Worm (Caenorhabditis elegans) whole organism, L3 larva: ENCODE measurements around the gene F09A5.2.

ENCODE experiments used
- R02D3.7 ChIP-seq: fragments of 150-350 bp; optimal IDR thresholded peaks from 2 replicates; lab custom pipeline; 2014; ENCODE audit warnings: missing biosample characterization, missing genetic modification characterization
- ZK546.5 ChIP-seq: sonication (generic microtip); optimal IDR thresholded peaks from 2 replicates; lab custom pipeline; 2017; ENCODE audit warnings: missing biosample characterization, missing genetic modification characterization
- aly-2 ChIP-seq: fragments of 150-350 bp; optimal IDR thresholded peaks from 2 replicates; lab custom pipeline; 2014; ENCODE audit warnings: missing biosample characterization, missing genetic modification characterization
- ama-1 ChIP-seq: fragments of 150-350 bp; optimal IDR thresholded peaks from 2 replicates; lab custom pipeline; 2018
- ceh-16 ChIP-seq: sonication (generic microtip); optimal IDR thresholded peaks from 2 replicates; lab custom pipeline; 2017; ENCODE audit warnings: missing biosample characterization, missing genetic modification characterization
- ceh-82 ChIP-seq: fragments of 150-350 bp; optimal IDR thresholded peaks from 2 replicates; lab custom pipeline; 2014; ENCODE audit warnings: missing biosample characterization, missing genetic modification characterization
- ceh-9 ChIP-seq: sonication (generic microtip); optimal IDR thresholded peaks from 2 replicates; lab custom pipeline; 2018; ENCODE audit warnings: missing biosample characterization, missing genetic modification characterization
- daf-12 ChIP-seq: fragments of 150-350 bp; optimal IDR thresholded peaks from 2 replicates; lab custom pipeline; 2014; ENCODE audit warnings: missing biosample characterization, missing genetic modification reagents, missing genetic modification characterization
- egl-5 ChIP-seq: fragments of 150-350 bp; optimal IDR thresholded peaks from 2 replicates; lab custom pipeline; 2017; ENCODE audit warnings: missing biosample characterization, missing genetic modification reagents, missing genetic modification characterization, inconsistent platforms
- elt-1 ChIP-seq: fragments of 150-350 bp; optimal IDR thresholded peaks from 2 replicates; lab custom pipeline; 2014; ENCODE audit warnings: missing biosample characterization, missing genetic modification characterization
- elt-2 ChIP-seq: sonication (generic microtip); optimal IDR thresholded peaks from 2 replicates; lab custom pipeline; 2016; ENCODE audit warnings: missing genetic modification reagents, mild to moderate bottlenecking, missing genetic modification characterization, missing compliant biosample characterization
- elt-3 ChIP-seq, 3 experiments: fragments of 150-350 bp in 1 of 3; sonication (generic microtip) in 2 of 3; optimal IDR thresholded peaks; 2 replicates in 2 of 3; 4 replicates in 1 of 3; lab custom pipeline; 2014 to 2017; ENCODE audit warnings: missing biosample characterization in 3 of 3, missing genetic modification characterization in 3 of 3
- eor-1 ChIP-seq, 2 experiments: fragments of 150-350 bp; optimal IDR thresholded peaks; 2 replicates each; lab custom pipeline; 2014 to 2018; ENCODE audit warnings: missing biosample characterization in 2 of 2, missing genetic modification characterization in 2 of 2
- fkh-2 ChIP-seq: fragments of 150-350 bp; optimal IDR thresholded peaks from 2 replicates; lab custom pipeline; 2014; ENCODE audit warnings: missing biosample characterization, missing genetic modification reagents, missing genetic modification characterization
- fos-1 ChIP-seq: fragments of 150-350 bp; optimal IDR thresholded peaks from 2 replicates; lab custom pipeline; 2014; ENCODE audit warnings: missing biosample characterization, missing genetic modification characterization
- hmg-11 ChIP-seq: sonication (generic microtip); optimal IDR thresholded peaks from 2 replicates; lab custom pipeline; 2016; ENCODE audit warnings: missing genetic modification characterization, missing compliant biosample characterization
- jun-1 ChIP-seq: fragments of 150-350 bp; optimal IDR thresholded peaks from 2 replicates; lab custom pipeline; 2014; ENCODE audit warnings: missing biosample characterization, missing genetic modification reagents, missing genetic modification characterization
- lin-15B ChIP-seq: fragments of 150-350 bp; optimal IDR thresholded peaks from 2 replicates; lab custom pipeline; 2014; ENCODE audit warnings: missing biosample characterization, missing genetic modification characterization
- lin-39 ChIP-seq: fragments of 150-350 bp; optimal IDR thresholded peaks from 2 replicates; lab custom pipeline; 2018; ENCODE audit warnings: missing biosample characterization, missing genetic modification reagents, missing genetic modification characterization
- lsy-12 ChIP-seq: sonication (generic microtip); optimal IDR thresholded peaks from 2 replicates; lab custom pipeline; 2016; ENCODE audit warnings: mild to moderate bottlenecking, missing genetic modification characterization, missing compliant biosample characterization
- mdl-1 ChIP-seq: fragments of 150-350 bp; optimal IDR thresholded peaks from 2 replicates; lab custom pipeline; 2014; ENCODE audit warnings: missing biosample characterization, missing genetic modification characterization
- nfya-1 ChIP-seq: sonication (generic microtip); optimal IDR thresholded peaks from 2 replicates; lab custom pipeline; 2017; ENCODE audit warnings: missing genetic modification characterization, mild to moderate bottlenecking, missing compliant biosample characterization, antibody characterized with exemption, moderate library complexity; ENCODE audit not compliant: insufficient read depth
- nhr-11 ChIP-seq: fragments of 150-350 bp; optimal IDR thresholded peaks from 2 replicates; lab custom pipeline; 2014; ENCODE audit warnings: missing biosample characterization, missing genetic modification characterization
- nhr-12 ChIP-seq: fragments of 150-350 bp; optimal IDR thresholded peaks from 2 replicates; lab custom pipeline; 2014; ENCODE audit warnings: missing biosample characterization, missing genetic modification characterization
- nhr-23 ChIP-seq: fragments of 150-350 bp; optimal IDR thresholded peaks from 2 replicates; lab custom pipeline; 2014; ENCODE audit warnings: missing biosample characterization, missing genetic modification reagents, missing genetic modification characterization
- nhr-237 ChIP-seq: fragments of 150-350 bp; optimal IDR thresholded peaks from 2 replicates; lab custom pipeline; 2014; ENCODE audit warnings: missing biosample characterization, missing genetic modification characterization
- nhr-25 ChIP-seq: sonication (generic microtip); optimal IDR thresholded peaks from 2 replicates; lab custom pipeline; 2017; ENCODE audit warnings: missing biosample characterization, missing genetic modification characterization
- nhr-28 ChIP-seq: fragments of 150-350 bp; optimal IDR thresholded peaks from 2 replicates; lab custom pipeline; 2014; ENCODE audit warnings: missing biosample characterization, missing genetic modification characterization
- nhr-43 ChIP-seq: sonication (generic microtip); optimal IDR thresholded peaks from 2 replicates; lab custom pipeline; 2016; ENCODE audit warnings: mild to moderate bottlenecking, missing genetic modification characterization, missing compliant biosample characterization; ENCODE audit not compliant: poor library complexity, severe bottlenecking
- nhr-67 ChIP-seq: fragments of 150-350 bp; optimal IDR thresholded peaks from 2 replicates; lab custom pipeline; 2014; ENCODE audit warnings: missing biosample characterization, missing genetic modification characterization
- nhr-76 ChIP-seq: fragments of 150-350 bp; sonication (generic microtip); optimal IDR thresholded peaks from 5 replicates; lab custom pipeline; 2014; ENCODE audit warnings: missing biosample characterization, missing genetic modification characterization
- nhr-77 ChIP-seq: fragments of 150-350 bp; optimal IDR thresholded peaks from 2 replicates; lab custom pipeline; 2014; ENCODE audit warnings: missing biosample characterization, missing genetic modification characterization
- pha-4 ChIP-seq: fragments of 150-350 bp; optimal IDR thresholded peaks from 2 replicates; lab custom pipeline; 2014; ENCODE audit warnings: missing biosample characterization, missing genetic modification reagents, missing genetic modification characterization
- pqm-1 ChIP-seq: fragments of 150-350 bp; optimal IDR thresholded peaks from 2 replicates; lab custom pipeline; 2017; ENCODE audit warnings: missing biosample characterization, missing genetic modification characterization, inconsistent platforms
- sea-2 ChIP-seq: fragments of 150-350 bp; sonication (generic microtip); optimal IDR thresholded peaks from 4 replicates; lab custom pipeline; 2014; ENCODE audit warnings: missing biosample characterization, missing genetic modification reagents, missing genetic modification characterization
- skn-1 ChIP-seq: fragments of 150-350 bp; optimal IDR thresholded peaks from 2 replicates; lab custom pipeline; 2014; ENCODE audit warnings: missing biosample characterization, missing genetic modification characterization
- snpc-4 ChIP-seq: fragments of 150-350 bp; optimal IDR thresholded peaks from 2 replicates; lab custom pipeline; 2014; ENCODE audit warnings: missing biosample characterization, missing genetic modification characterization
- tbx-2 ChIP-seq: sonication (generic microtip); optimal IDR thresholded peaks from 2 replicates; lab custom pipeline; 2016; ENCODE audit warnings: mild to moderate bottlenecking, missing genetic modification characterization, missing compliant biosample characterization
- unc-62 ChIP-seq: fragments of 150-350 bp; sonication (generic microtip); optimal IDR thresholded peaks from 4 replicates; lab custom pipeline; 2014; ENCODE audit warnings: missing biosample characterization, missing genetic modification reagents, missing genetic modification characterization
- zag-1 ChIP-seq: fragments of 150-350 bp; optimal IDR thresholded peaks from 2 replicates; lab custom pipeline; 2014; ENCODE audit warnings: missing biosample characterization, missing genetic modification characterization
- ztf-11 ChIP-seq: fragments of 150-350 bp; optimal IDR thresholded peaks from 2 replicates; lab custom pipeline; 2014; ENCODE audit warnings: missing biosample characterization, missing genetic modification characterization
- ztf-4 ChIP-seq: fragments of 150-350 bp; optimal IDR thresholded peaks from 2 replicates; lab custom pipeline; 2014; ENCODE audit warnings: missing biosample characterization, missing genetic modification characterization

F09A5.2 gene

ce11 chrX:13122191-13122590 is 12.7 kb upstream of the F09A5.2 start, which contains the start of gene snx-17:
snx-17 (minus strand) TSS chrX:13122291.
- TF ChIP-seq unc-62 (GFP tag; lab: Kevin White, UChicago) (no peak), sea-2 (GFP tag; lab: Kevin White, UChicago) (no peak), nhr-67 (tag; lab: Kevin White, UChicago) (no peak), fos-1 (tag; lab: Kevin White, UChicago) (no peak), nhr-76 (tag; lab: Kevin White, UChicago) (no peak), zag-1 (tag; lab: Kevin White, UChicago) (no peak), ceh-82 (no peak), jun-1 (tag; lab: Kevin White, UChicago) (no peak), fkh-2 (tag; lab: Kevin White, UChicago) (no peak), egl-5 (tag; lab: Kevin White, UChicago) (no peak), skn-1 (tag; lab: Kevin White, UChicago) (no peak), nhr-28 (tag; lab: Kevin White, UChicago) (no peak), snpc-4 (no peak), nhr-77 (tag; lab: Kevin White, UChicago) (no peak), ama-1 (lab: Kevin White, UChicago) (no peak), elt-1 (tag; lab: Kevin White, UChicago) (no peak)
- TF ChIP-seq, all 47 proteins: peak for 0

- no peak for TF ChIP-seq R02D3.7 (tag; lab: Kevin White, UChicago)
- TF ChIP-seq elt-1 (tag; lab: Kevin White, UChicago): no peak
- TF ChIP-seq lin-15B: no peak
- no peak for TF ChIP-seq pqm-1 (tag; lab: Kevin White, UChicago)
- TF ChIP-seq snpc-4: no peak
- no peak for TF ChIP-seq nhr-76 (tag; lab: Kevin White, UChicago)
- TF ChIP-seq skn-1 (tag; lab: Kevin White, UChicago): no peak
- TF ChIP-seq elt-3 (tag; optimal IDR thresholded peaks at IDR 0.05; lab: Kevin White, UChicago): no peak
- TF ChIP-seq nhr-77 (tag; lab: Kevin White, UChicago): no peak
- no peak for TF ChIP-seq zag-1 (tag; lab: Kevin White, UChicago)
- TF ChIP-seq ceh-16 (tag; lab: Kevin White, UChicago): no peak
- no peak for TF ChIP-seq hmg-11 (tag; lab: Kevin White, UChicago)
- no peak for TF ChIP-seq ama-1 (lab: Kevin White, UChicago)
- TF ChIP-seq pha-4: no peak
- no peak for TF ChIP-seq mdl-1 (tag; lab: Kevin White, UChicago)
- no peak for TF ChIP-seq ceh-82
These were observed 8.5 kb upstream of the F09A5.2 start, which contains the start of gene F17H10.4 for ce11 chrX:13126420-13126819. F17H10.4 (minus strand) TSS chrX:13126520.

ce11 chrX:13129949-13130348 is 5.0 kb upstream of the F09A5.2 start, which contains the start of gene spin-3:
spin-3 (plus strand) TSS chrX:13130249.
- TF ChIP-seq nhr-23 (tag; lab: Kevin White, UChicago) (no peak), nhr-25 (no peak), elt-2 (tag; lab: Kevin White, UChicago) (peak; percentile 21), unc-62 (GFP tag; lab: Kevin White, UChicago) (no peak)

ce11 chrX:13139493-13139892 is 4.6 kb downstream of the F09A5.2 start, which contains the start of gene ttr-34:
ttr-34 (plus strand) TSS chrX:13139793.
- TF ChIP-seq nfya-1 (tag; lab: Kevin White, UChicago) (no peak), elt-2 (tag; lab: Kevin White, UChicago) (no peak), aly-2 (no peak), egl-5 (tag; lab: Kevin White, UChicago) (no peak), daf-12 (no peak), pha-4 (no peak), nhr-11 (no peak)

- peak; percentile 92 for TF ChIP-seq nhr-25
- no peak for TF ChIP-seq ztf-11 (tag; lab: Kevin White, UChicago)
- TF ChIP-seq lin-39 (tag; lab: Kevin White, UChicago): no peak
- no peak for TF ChIP-seq nhr-76 (tag; lab: Kevin White, UChicago)
- TF ChIP-seq R02D3.7 (tag; lab: Kevin White, UChicago): no peak
- peak; percentile 17 for TF ChIP-seq unc-62 (GFP tag; lab: Kevin White, UChicago)
- TF ChIP-seq ZK546.5 (tag; lab: Kevin White, UChicago): no peak
- no peak for TF ChIP-seq daf-12
- TF ChIP-seq fkh-2 (tag; lab: Kevin White, UChicago): no peak
- TF ChIP-seq nhr-12 (tag; lab: Kevin White, UChicago): no peak
- peak; percentile 6 for TF ChIP-seq nhr-43 (tag; lab: Kevin White, UChicago)
- no peak for TF ChIP-seq nhr-28 (tag; lab: Kevin White, UChicago)
- no peak for TF ChIP-seq mdl-1 (tag; lab: Kevin White, UChicago)
- peak; percentile 9 for TF ChIP-seq elt-2 (tag; lab: Kevin White, UChicago)
- TF ChIP-seq sea-2 (GFP tag; lab: Kevin White, UChicago): no peak
- TF ChIP-seq fos-1 (tag; lab: Kevin White, UChicago): no peak
- no peak for TF ChIP-seq eor-1 (tag; optimal IDR thresholded peaks at IDR 0.05; lab: Kevin White, UChicago)
- no peak for TF ChIP-seq nfya-1 (tag; lab: Kevin White, UChicago)
- no peak for TF ChIP-seq ztf-4 (tag; lab: Kevin White, UChicago)
- TF ChIP-seq lsy-12 (tag; lab: Kevin White, UChicago): no peak
- no peak for TF ChIP-seq nhr-237 (tag; lab: Kevin White, UChicago)
- no peak for TF ChIP-seq ceh-82
- TF ChIP-seq pqm-1 (tag; lab: Kevin White, UChicago): peak; percentile 10
- TF ChIP-seq tbx-2: no peak
- TF ChIP-seq jun-1 (tag; lab: Kevin White, UChicago): peak; percentile 35
- no peak for TF ChIP-seq ama-1 (lab: Kevin White, UChicago)
- TF ChIP-seq ceh-9 (tag; lab: Kevin White, UChicago): no peak
- TF ChIP-seq elt-3 (tag; optimal IDR thresholded peaks at IDR 0.05; lab: Kevin White, UChicago): peak in 1 of 3 experiments; percentile 19
- no peak for TF ChIP-seq lin-15B
These were observed 6.5 kb downstream of the F09A5.2 start, which contains the start of gene F09A5.3 for ce11 chrX:13141440-13141839. F09A5.3 (plus strand) TSS chrX:13141601.
